Worm (Caenorhabditis elegans): Measurements from ENCODE around the gene R05A10.7.

DNA sequence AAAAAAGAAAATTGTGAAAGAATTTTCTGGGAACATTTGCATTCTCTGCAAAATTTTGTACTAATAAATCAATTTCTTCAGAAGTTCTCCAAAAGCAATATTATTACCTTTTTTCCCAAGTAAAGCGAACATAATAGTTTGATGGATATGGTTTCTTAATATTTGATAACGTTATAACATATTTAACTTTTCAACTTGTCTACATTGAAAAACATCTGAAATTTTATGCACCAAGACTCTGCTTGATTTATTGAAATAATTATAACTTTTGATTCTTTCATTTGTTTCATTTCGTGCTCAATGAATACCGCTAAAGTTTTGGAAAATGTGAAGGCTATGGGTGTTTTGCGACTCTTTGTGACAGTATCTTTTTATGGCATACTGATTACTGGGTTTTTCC, 25.6 kb downstream of the R05A10.7 start, which contains the start of gene srz-31:
- TF ChIP-seq mab-5 (tag; optimal IDR thresholded peaks at IDR 0.05) (no peak), lin-13 (GFP tag; optimal IDR thresholded peaks at IDR 0.05) (no peak)

Data from whole organism, L2 larva.